Fruit fly (Drosophila melanogaster): Measurements from ENCODE around the gene Hex-t1.

Hex-t1 gene

DNA sequence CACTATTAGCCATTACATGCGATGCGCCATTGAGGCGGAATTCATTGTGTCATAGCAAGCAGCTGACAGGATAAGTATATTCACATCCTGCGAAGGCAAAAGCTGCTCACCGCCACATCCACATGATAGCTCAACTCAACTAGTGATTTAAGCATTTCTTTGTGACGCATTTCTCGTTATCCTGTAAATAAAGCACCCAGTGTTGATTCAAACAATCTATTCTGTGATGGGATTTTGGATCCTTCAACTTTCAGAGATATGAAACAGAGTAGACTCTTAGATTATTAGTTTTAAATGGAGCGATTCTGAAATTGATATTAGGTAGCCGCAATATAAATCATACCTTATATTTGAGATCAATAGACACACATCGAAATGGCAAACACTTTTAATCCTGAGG, at the start of gene Hex-t1:
Gene Hex-t1 (plus strand): TSS at position 301 of the 400 bp plus-strand sequence.
- TF ChIP-seq Jra (GFP tag; optimal IDR thresholded peaks at IDR 0.05) (no peak), sage (GFP tag; optimal IDR thresholded peaks at IDR 0.05) (no peak), usp (GFP tag; optimal IDR thresholded peaks at IDR 0.05) (no peak), OdsH (GFP tag; optimal IDR thresholded peaks at IDR 0.05) (no peak), Hr78 (GFP tag; optimal IDR thresholded peaks at IDR 0.05) (no peak), sv (GFP tag; optimal IDR thresholded peaks at IDR 0.05) (no peak), brk (GFP tag; optimal IDR thresholded peaks at IDR 0.05) (no peak)

DNA sequence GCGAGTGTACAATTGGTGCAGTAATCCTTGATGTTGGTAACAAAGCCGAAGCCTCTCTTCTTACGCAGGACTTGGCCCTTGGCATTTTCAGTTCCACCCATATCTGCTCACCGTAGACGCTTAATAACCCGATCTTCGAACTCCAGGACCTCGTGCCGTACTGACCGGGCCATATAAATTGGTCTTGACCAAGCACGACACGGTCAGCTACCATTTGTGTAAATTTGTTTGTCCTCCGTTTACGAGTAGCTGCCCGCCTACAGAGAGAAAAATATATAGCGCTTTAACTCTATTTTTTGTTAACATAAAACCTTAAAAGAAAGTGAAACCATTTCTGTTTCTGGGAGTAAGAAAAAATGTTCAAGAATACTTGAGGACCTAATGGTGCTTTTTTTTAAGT, 45.3 kb upstream of the Hex-t1 start, which contains the start of gene ppk15:
Gene ppk15 (minus strand): TSS at position 101 of the 400 bp plus-strand sequence.
- no peak for TF ChIP-seq Hnf4 (GFP tag; optimal IDR thresholded peaks at IDR 0.05)

DNA sequence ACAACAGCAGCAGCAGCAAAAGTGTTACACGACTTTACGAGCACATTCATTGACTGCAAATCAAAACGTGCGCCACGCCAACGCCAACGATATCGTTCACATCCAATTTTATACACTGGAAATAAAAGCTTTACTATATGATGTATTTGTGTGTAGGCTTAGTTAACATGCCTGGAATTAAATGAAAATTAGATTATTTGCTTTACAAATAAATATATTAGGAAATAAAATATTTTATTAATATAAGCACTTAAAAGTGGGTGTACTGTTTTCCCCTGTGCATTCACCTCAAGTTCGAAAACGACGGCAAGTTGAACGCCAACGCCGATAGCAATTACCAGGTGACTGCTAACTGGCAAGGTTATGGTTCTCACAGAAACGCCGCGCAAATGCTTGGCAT, 39.1 kb upstream of the Hex-t1 start:
- TF ChIP-seq GATAd (GFP tag; optimal IDR thresholded peaks at IDR 0.05) (no peak), dsf (GFP tag; optimal IDR thresholded peaks at IDR 0.05; ENCODE audit: borderline replicate concordance) (no peak), jim (GFP tag; optimal IDR thresholded peaks at IDR 0.05) (no peak), Dif (GFP tag; optimal IDR thresholded peaks at IDR 0.05; ENCODE audit: partially characterized antibody) (no peak)

dm6 chr3R:26413788-26414187, 35.1 kb upstream of the Hex-t1 start, which contains the start of gene Ald2:
Gene Ald2 (plus strand): TSS chr3R:26414088.
- TF ChIP-seq dmrt93B (GFP tag; optimal IDR thresholded peaks at IDR 0.05) = no peak
- no peak for TF ChIP-seq tai (GFP tag; optimal IDR thresholded peaks at IDR 0.05)
- TF ChIP-seq Hr83 (GFP tag; optimal IDR thresholded peaks at IDR 0.05; ENCODE audit: poor library complexity, severe bottlenecking) = no peak
- TF ChIP-seq Abd-B (GFP tag; optimal IDR thresholded peaks at IDR 0.05) = no peak

DNA sequence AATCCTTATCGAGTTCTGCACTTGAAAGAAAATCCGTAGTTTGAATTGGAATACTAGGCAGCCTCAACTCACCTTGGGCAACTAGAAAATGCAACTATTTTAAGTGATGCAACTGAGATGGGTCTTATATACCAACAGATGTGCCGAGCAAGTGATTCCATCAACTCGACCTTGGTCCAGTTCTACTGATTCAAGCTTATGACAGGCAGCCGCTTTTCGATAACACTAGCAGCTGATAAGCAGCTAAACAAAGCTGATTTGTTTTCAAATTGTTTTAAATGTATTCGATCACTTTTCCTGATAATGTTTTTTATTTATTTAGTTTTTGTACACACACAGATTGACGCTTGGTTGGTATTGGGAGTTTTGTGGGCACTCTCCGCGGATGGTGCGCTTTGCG, 23.9 kb upstream of the Hex-t1 start, which contains the start of gene CG6503:
Gene CG6503 (minus strand): TSS at position 101 of the 400 bp plus-strand sequence.
- TF ChIP-seq dsf (GFP tag; optimal IDR thresholded peaks at IDR 0.05; ENCODE audit: borderline replicate concordance) = no peak
- TF ChIP-seq HLH106 (tag; optimal IDR thresholded peaks at IDR 0.05) = no peak
- TF ChIP-seq Rel (GFP tag; optimal IDR thresholded peaks at IDR 0.05) = no peak
- TF ChIP-seq Rel (tag; optimal IDR thresholded peaks at IDR 0.05) = no peak
- TF ChIP-seq fru (GFP tag; optimal IDR thresholded peaks at IDR 0.05) = no peak
- TF ChIP-seq h (GFP tag; optimal IDR thresholded peaks at IDR 0.05) = no peak
- no peak for TF ChIP-seq Sp1 (GFP tag; optimal IDR thresholded peaks at IDR 0.05)
- TF ChIP-seq brk (GFP tag; optimal IDR thresholded peaks at IDR 0.05) = no peak
- TF ChIP-seq N (GFP tag; optimal IDR thresholded peaks at IDR 0.05) = no peak
- no peak for TF ChIP-seq Hr83 (GFP tag; optimal IDR thresholded peaks at IDR 0.05; ENCODE audit: poor library complexity, severe bottlenecking)
- TF ChIP-seq tai (GFP tag; optimal IDR thresholded peaks at IDR 0.05) = no peak
- no peak for TF ChIP-seq dmrt93B (GFP tag; optimal IDR thresholded peaks at IDR 0.05)

dm6 chr3R:26425681-26426080, 23.2 kb upstream of the Hex-t1 start, which contains the start of gene CG34291:
Gene CG34291 (minus strand): TSS chr3R:26425781.
- TF ChIP-seq rgr (GFP tag; optimal IDR thresholded peaks at IDR 0.05) = no peak
- no peak for TF ChIP-seq sv (GFP tag; optimal IDR thresholded peaks at IDR 0.05)
- no peak for TF ChIP-seq Vsx2 (GFP tag; optimal IDR thresholded peaks at IDR 0.05; ENCODE audit: partially characterized antibody)
- no peak for TF ChIP-seq brk (GFP tag; optimal IDR thresholded peaks at IDR 0.05)
- no peak for TF ChIP-seq Hr78 (GFP tag; optimal IDR thresholded peaks at IDR 0.05)
- TF ChIP-seq Dif (GFP tag; optimal IDR thresholded peaks at IDR 0.05; ENCODE audit: partially characterized antibody) = no peak
- TF ChIP-seq Jra (GFP tag; optimal IDR thresholded peaks at IDR 0.05) = no peak
- no peak for TF ChIP-seq pan (optimal IDR thresholded peaks at IDR 0.05)
- no peak for TF ChIP-seq h (GFP tag; optimal IDR thresholded peaks at IDR 0.05)
- TF ChIP-seq br (GFP tag; optimal IDR thresholded peaks at IDR 0.05) = no peak
- no peak for TF ChIP-seq HLH106 (tag; optimal IDR thresholded peaks at IDR 0.05)
- no peak for TF ChIP-seq Rel (GFP tag; optimal IDR thresholded peaks at IDR 0.05)
- TF ChIP-seq Rel (tag; optimal IDR thresholded peaks at IDR 0.05) = no peak
- no peak for TF ChIP-seq lola (GFP tag; optimal IDR thresholded peaks at IDR 0.05)
- TF ChIP-seq tai (GFP tag; optimal IDR thresholded peaks at IDR 0.05) = no peak

- TF ChIP-seq sv (GFP tag; optimal IDR thresholded peaks at IDR 0.05) = no peak
- no peak for TF ChIP-seq woc (GFP tag; optimal IDR thresholded peaks at IDR 0.05)
- peak; percentile 16 for TF ChIP-seq fru (GFP tag; optimal IDR thresholded peaks at IDR 0.05)
Measured at dm6 chr3R:26428220-26428619, 20.7 kb upstream of the Hex-t1 start.

All from whole organism, wandering third instar larva.